Worm (Caenorhabditis elegans): ENCODE results near the gene ser-6.

ser-6 gene

ce11 chrIV:2928409-2928808 lies 31.5 kb upstream of the ser-6 start, which contains the start of gene manf-1 (continued):
- TF ChIP-seq blmp-1 (tag; optimal IDR thresholded peaks at IDR 0.05) (peak; percentile 68), ceh-82 (tag; optimal IDR thresholded peaks at IDR 0.05) (peak; percentile 55 to 73 (median 62)), lin-35 (GFP tag; optimal IDR thresholded peaks at IDR 0.05) (peak; percentile 79 to 84), nhr-19 (GFP tag; conservative IDR thresholded peaks at IDR 0.05) (peak; percentile 74), ceh-90 (tag; optimal IDR thresholded peaks at IDR 0.05) (peak; percentile 41), nhr-20 (tag; optimal IDR thresholded peaks at IDR 0.05) (peak; percentile 69), lin-39 (tag; optimal IDR thresholded peaks at IDR 0.05) (peak; percentile 43), aha-1 (tag; optimal IDR thresholded peaks at IDR 0.05) (no peak), nhr-12 (tag; optimal IDR thresholded peaks at IDR 0.05) (no peak), nhr-47 (tag; optimal IDR thresholded peaks at IDR 0.05) (peak; percentile 89), pqm-1 (tag; optimal IDR thresholded peaks at IDR 0.05) (no peak), grh-1 (GFP tag; IDR thresholded peaks at IDR 0.05) (0 out of 2 replicates have a peak, but pooled peaks have one; percentile 46), elt-2 (tag; optimal IDR thresholded peaks at IDR 0.05) (no peak), ceh-63 (GFP tag; optimal IDR thresholded peaks at IDR 0.05) (no peak), vab-15 (tag; optimal IDR thresholded peaks at IDR 0.05) (no peak), skn-1 (tag; optimal IDR thresholded peaks at IDR 0.05) (peak; percentile 65), aly-2 (tag; optimal IDR thresholded peaks at IDR 0.05) (peak; percentile 31), lin-15B (tag; optimal IDR thresholded peaks at IDR 0.05) (peak; percentile 37), C04F5.9 (tag; optimal IDR thresholded peaks at IDR 0.05) (no peak), ceh-8 (GFP tag; optimal IDR thresholded peaks at IDR 0.05) (no peak), snu-23 (GFP tag; optimal IDR thresholded peaks at IDR 0.05) (peak; percentile 82), Y116A8C.19 (tag; optimal IDR thresholded peaks at IDR 0.05; ENCODE audit: borderline replicate concordance) (no peak), unc-98 (GFP tag; IDR thresholded peaks at IDR 0.05) (no peak), nhr-85 (tag) (peak; percentile 56), sptf-1 (tag; optimal IDR thresholded peaks at IDR 0.05) (no peak), pag-3 (tag; optimal IDR thresholded peaks at IDR 0.05; ENCODE audit: borderline replicate concordance, insufficient read depth) (no peak), ceh-88 (GFP tag; IDR thresholded peaks at IDR 0.05) (no peak), efl-1 (optimal IDR thresholded peaks at IDR 0.05) (peak; percentile 76 to 84), efl-1 (GFP tag; optimal IDR thresholded peaks at IDR 0.05 in 1 of 2) (peak; percentile 79 to 97), tbx-2 (tag; optimal IDR thresholded peaks at IDR 0.05) (peak; percentile 83), egl-13 (tag; optimal IDR thresholded peaks at IDR 0.05) (no peak), C16A3.4 (tag; optimal IDR thresholded peaks at IDR 0.05) (peak; percentile 55)

- TF ChIP-seq jun-1 (tag; optimal IDR thresholded peaks at IDR 0.05): no peak
- TF ChIP-seq blmp-1 (tag; optimal IDR thresholded peaks at IDR 0.05): no peak
- TF ChIP-seq unc-30 (tag; optimal IDR thresholded peaks at IDR 0.05): no peak
- TF ChIP-seq vab-15 (tag; optimal IDR thresholded peaks at IDR 0.05): no peak
- no peak for TF ChIP-seq dsc-1 (tag; optimal IDR thresholded peaks at IDR 0.05)
- TF ChIP-seq sptf-1 (tag; optimal IDR thresholded peaks at IDR 0.05): no peak
Measured at ce11 chrIV:2931228-2931627, 28.7 kb upstream of the ser-6 start, which contains the start of gene samt-1. Gene samt-1 (plus strand): TSS chrIV:2931403.

- TF ChIP-seq C34B4.2 (tag; optimal IDR thresholded peaks at IDR 0.05) (no peak), fkh-8 (tag; optimal IDR thresholded peaks at IDR 0.05) (no peak), tlp-1 (tag; optimal IDR thresholded peaks at IDR 0.05) (no peak), nhr-85 (tag) (no peak), sox-4 (tag; optimal IDR thresholded peaks at IDR 0.05) (no peak), efl-3 (GFP tag; optimal IDR thresholded peaks at IDR 0.05) (no peak), pag-3 (tag; optimal IDR thresholded peaks at IDR 0.05; ENCODE audit: borderline replicate concordance, insufficient read depth) (no peak), vab-15 (tag; optimal IDR thresholded peaks at IDR 0.05) (no peak), zag-1 (tag; optimal IDR thresholded peaks at IDR 0.05) (no peak), xbp-1 (tag; optimal IDR thresholded peaks at IDR 0.05) (no peak), nhr-76 (tag; optimal IDR thresholded peaks at IDR 0.05) (no peak), lsy-2 (tag; optimal IDR thresholded peaks at IDR 0.05) (no peak)
Measured at ce11 chrIV:2935194-2935593, 24.7 kb upstream of the ser-6 start.
